Fruit fly (Drosophila melanogaster) whole organism, pupa: ENCODE data around the gene CG2182.
A peak's percentile ranks its signal among the peaks of the same experiment; 100 is the strongest.

Experiments used
- CG10348 ChIP-seq: fragments of 200-800 bp; sonication (Bioruptor generic); IDR thresholded peaks from 2 replicates; pipeline ENCODE4 v1.3.6; 2022; ENCODE audit warnings: missing biosample characterization, missing genetic modification characterization
- CG8301 ChIP-seq: fragments of 200-800 bp; sonication (Bioruptor generic); optimal IDR thresholded peaks from 2 replicates; lab custom pipeline; 2018; ENCODE audit warnings: missing biosample characterization, mild to moderate bottlenecking, missing genetic modification characterization
- Pif1B ChIP-seq: fragments of 200-800 bp; sonication (Bioruptor generic); optimal IDR thresholded peaks from 3 replicates; lab custom pipeline; 2016; ENCODE audit warnings: missing biosample characterization, missing genetic modification characterization
- rn ChIP-seq: fragments of 200-800 bp; sonication (Bioruptor generic); IDR thresholded peaks from 2 replicates; pipeline ENCODE4 v1.3.6; 2022; ENCODE audit warnings: missing biosample characterization, missing genetic modification characterization

DNA sequence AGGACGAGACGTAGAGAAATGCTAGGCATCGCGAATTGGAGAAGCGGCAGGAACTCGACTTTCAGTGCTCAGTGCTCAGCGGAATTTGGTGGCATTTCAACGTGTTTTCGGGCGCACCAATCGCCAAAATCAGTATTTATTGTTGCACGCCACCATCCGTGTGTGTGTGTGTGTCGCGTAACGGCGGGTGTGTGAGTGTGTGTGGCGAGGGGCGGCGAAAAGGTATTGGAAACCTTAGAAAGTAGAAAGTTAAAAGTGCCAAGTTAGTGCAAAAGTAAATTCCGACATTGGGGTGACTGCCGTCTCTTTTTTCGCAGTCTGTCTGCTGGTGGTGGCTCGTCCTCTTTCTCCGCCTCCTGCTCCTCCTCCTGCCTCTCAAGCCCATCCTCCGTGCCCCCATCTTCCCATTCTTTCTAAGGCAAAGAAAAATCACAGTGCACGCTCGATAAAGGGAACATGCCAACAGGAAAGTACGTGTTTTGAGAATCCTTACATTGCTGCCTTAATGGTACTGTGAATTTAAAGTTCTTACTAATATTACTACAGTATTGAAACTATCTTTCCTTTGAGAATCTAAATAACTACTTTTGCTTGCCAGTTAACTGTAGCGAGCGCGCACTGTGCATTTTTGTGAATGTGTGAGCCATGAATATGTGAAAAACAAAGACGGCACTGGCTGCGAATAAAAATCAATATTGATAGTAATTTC lies 26.5 kb upstream of the CG2182 start:
- TF ChIP-seq CG8301 (tag; lab: Kevin White, UChicago): peak; percentile 31
- TF ChIP-seq rn (GFP tag; lab: Robert Waterston, UW): no peak
- no peak for TF ChIP-seq Pif1B (GFP tag; lab: Kevin White, UChicago)
- TF ChIP-seq CG10348: no peak
